Worm (Caenorhabditis elegans) whole organism, L3 larva: ENCODE data around the gene dph-1.

Experiments
- aly-2 ChIP-seq: fragments of 150-350 bp; optimal IDR thresholded peaks from 2 replicates; lab custom pipeline; 2014; ENCODE audit warnings: missing biosample characterization, missing genetic modification characterization
- ama-1 ChIP-seq: fragments of 150-350 bp; optimal IDR thresholded peaks from 2 replicates; lab custom pipeline; 2018
- ceh-28 ChIP-seq: fragments of 150-350 bp; optimal IDR thresholded peaks from 2 replicates; lab custom pipeline; 2014; ENCODE audit warnings: missing biosample characterization, missing genetic modification reagents, missing genetic modification characterization
- ceh-82 ChIP-seq: fragments of 150-350 bp; optimal IDR thresholded peaks from 2 replicates; lab custom pipeline; 2014; ENCODE audit warnings: missing biosample characterization, missing genetic modification characterization
- egl-27 ChIP-seq: sonication (generic microtip); optimal IDR thresholded peaks from 4 replicates; lab custom pipeline; 2017; ENCODE audit warnings: missing biosample characterization, missing genetic modification reagents, missing genetic modification characterization
- egl-5 ChIP-seq: fragments of 150-350 bp; optimal IDR thresholded peaks from 2 replicates; lab custom pipeline; 2017; ENCODE audit warnings: missing biosample characterization, missing genetic modification reagents, missing genetic modification characterization, inconsistent platforms
- elt-2 ChIP-seq: sonication (generic microtip); optimal IDR thresholded peaks from 2 replicates; lab custom pipeline; 2016; ENCODE audit warnings: missing genetic modification reagents, mild to moderate bottlenecking, missing genetic modification characterization, missing compliant biosample characterization
- elt-3 ChIP-seq, 3 experiments: fragments of 150-350 bp in 1 of 3; sonication (generic microtip) in 2 of 3; optimal IDR thresholded peaks; 2 replicates in 2 of 3; 4 replicates in 1 of 3; lab custom pipeline; 2014 to 2017; ENCODE audit warnings: missing biosample characterization in 3 of 3, missing genetic modification characterization in 3 of 3
- fos-1 ChIP-seq: fragments of 150-350 bp; optimal IDR thresholded peaks from 2 replicates; lab custom pipeline; 2014; ENCODE audit warnings: missing biosample characterization, missing genetic modification characterization
- hmg-11 ChIP-seq: sonication (generic microtip); optimal IDR thresholded peaks from 2 replicates; lab custom pipeline; 2016; ENCODE audit warnings: missing genetic modification characterization, missing compliant biosample characterization
- jun-1 ChIP-seq: fragments of 150-350 bp; optimal IDR thresholded peaks from 2 replicates; lab custom pipeline; 2014; ENCODE audit warnings: missing biosample characterization, missing genetic modification reagents, missing genetic modification characterization
- lin-15B ChIP-seq: fragments of 150-350 bp; optimal IDR thresholded peaks from 2 replicates; lab custom pipeline; 2014; ENCODE audit warnings: missing biosample characterization, missing genetic modification characterization
- lin-39 ChIP-seq: fragments of 150-350 bp; optimal IDR thresholded peaks from 2 replicates; lab custom pipeline; 2018; ENCODE audit warnings: missing biosample characterization, missing genetic modification reagents, missing genetic modification characterization
- lsy-12 ChIP-seq: sonication (generic microtip); optimal IDR thresholded peaks from 2 replicates; lab custom pipeline; 2016; ENCODE audit warnings: mild to moderate bottlenecking, missing genetic modification characterization, missing compliant biosample characterization
- mdl-1 ChIP-seq: fragments of 150-350 bp; optimal IDR thresholded peaks from 2 replicates; lab custom pipeline; 2014; ENCODE audit warnings: missing biosample characterization, missing genetic modification characterization
- nfya-1 ChIP-seq: sonication (generic microtip); optimal IDR thresholded peaks from 2 replicates; lab custom pipeline; 2017; ENCODE audit warnings: missing genetic modification characterization, mild to moderate bottlenecking, missing compliant biosample characterization, antibody characterized with exemption, moderate library complexity; ENCODE audit not compliant: insufficient read depth
- nhr-23 ChIP-seq: fragments of 150-350 bp; optimal IDR thresholded peaks from 2 replicates; lab custom pipeline; 2014; ENCODE audit warnings: missing biosample characterization, missing genetic modification reagents, missing genetic modification characterization
- nhr-25 ChIP-seq: sonication (generic microtip); optimal IDR thresholded peaks from 2 replicates; lab custom pipeline; 2017; ENCODE audit warnings: missing biosample characterization, missing genetic modification characterization
- nhr-28 ChIP-seq: fragments of 150-350 bp; optimal IDR thresholded peaks from 2 replicates; lab custom pipeline; 2014; ENCODE audit warnings: missing biosample characterization, missing genetic modification characterization
- nhr-43 ChIP-seq: sonication (generic microtip); optimal IDR thresholded peaks from 2 replicates; lab custom pipeline; 2016; ENCODE audit warnings: mild to moderate bottlenecking, missing genetic modification characterization, missing compliant biosample characterization; ENCODE audit not compliant: poor library complexity, severe bottlenecking
- nhr-77 ChIP-seq: fragments of 150-350 bp; optimal IDR thresholded peaks from 2 replicates; lab custom pipeline; 2014; ENCODE audit warnings: missing biosample characterization, missing genetic modification characterization
- pha-4 ChIP-seq: fragments of 150-350 bp; optimal IDR thresholded peaks from 2 replicates; lab custom pipeline; 2014; ENCODE audit warnings: missing biosample characterization, missing genetic modification reagents, missing genetic modification characterization
- pqm-1 ChIP-seq: fragments of 150-350 bp; optimal IDR thresholded peaks from 2 replicates; lab custom pipeline; 2017; ENCODE audit warnings: missing biosample characterization, missing genetic modification characterization, inconsistent platforms
- snpc-4 ChIP-seq: fragments of 150-350 bp; optimal IDR thresholded peaks from 2 replicates; lab custom pipeline; 2014; ENCODE audit warnings: missing biosample characterization, missing genetic modification characterization
- unc-39 ChIP-seq: sonication (generic microtip); optimal IDR thresholded peaks from 4 replicates; lab custom pipeline; 2017; ENCODE audit warnings: missing biosample characterization, missing genetic modification characterization
- unc-62 ChIP-seq: fragments of 150-350 bp; sonication (generic microtip); optimal IDR thresholded peaks from 4 replicates; lab custom pipeline; 2014; ENCODE audit warnings: missing biosample characterization, missing genetic modification reagents, missing genetic modification characterization
- zag-1 ChIP-seq: fragments of 150-350 bp; optimal IDR thresholded peaks from 2 replicates; lab custom pipeline; 2014; ENCODE audit warnings: missing biosample characterization, missing genetic modification characterization
- ztf-11 ChIP-seq: fragments of 150-350 bp; optimal IDR thresholded peaks from 2 replicates; lab custom pipeline; 2014; ENCODE audit warnings: missing biosample characterization, missing genetic modification characterization
- ztf-4 ChIP-seq: fragments of 150-350 bp; optimal IDR thresholded peaks from 2 replicates; lab custom pipeline; 2014; ENCODE audit warnings: missing biosample characterization, missing genetic modification characterization

dph-1 gene

ce11 chrIII:3698366-3698765 lies 8.3 kb upstream of the dph-1 start:
- TF ChIP-seq zag-1 (tag; lab: Kevin White, UChicago): no peak
- TF ChIP-seq mdl-1 (tag; lab: Kevin White, UChicago): no peak
- no peak for TF ChIP-seq nhr-28
- no peak for TF ChIP-seq aly-2 (tag; lab: Kevin White, UChicago)
- TF ChIP-seq nhr-25: no peak
- TF ChIP-seq unc-39 (tag; lab: Kevin White, UChicago): no peak
- TF ChIP-seq ceh-28 (tag; lab: Kevin White, UChicago): no peak
- no peak for TF ChIP-seq egl-5 (tag; lab: Kevin White, UChicago)
- no peak for TF ChIP-seq elt-3 (tag; optimal IDR thresholded peaks at IDR 0.05; lab: Kevin White, UChicago)
- no peak for TF ChIP-seq jun-1
- TF ChIP-seq nhr-77 (tag; lab: Kevin White, UChicago): no peak

DNA sequence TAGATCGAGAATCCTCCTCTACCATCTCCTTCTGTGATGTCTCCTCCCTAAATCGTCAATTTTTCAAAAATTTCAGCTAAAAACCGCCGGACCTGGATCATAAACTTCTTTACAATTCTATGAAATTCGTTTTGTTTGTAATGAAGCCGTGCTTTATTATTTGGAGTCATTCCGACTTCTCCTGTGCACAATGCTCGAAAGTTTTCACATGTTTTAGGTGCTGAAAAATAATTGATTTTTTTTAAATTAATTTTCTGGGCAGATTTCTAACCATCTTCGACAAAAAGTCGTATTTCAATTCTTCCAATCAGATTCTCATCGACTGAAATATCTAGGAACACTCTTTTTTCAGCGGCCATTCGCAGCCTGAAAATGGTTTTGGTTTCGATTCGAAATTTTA lies 7.4 kb upstream of the dph-1 start, which contains the start of gene cyn-9:
Gene cyn-9 (minus strand): TSS at position 366 of the 400 bp plus-strand sequence.
- peak; percentile 25 for TF ChIP-seq ceh-28 (tag; lab: Kevin White, UChicago)
- TF ChIP-seq nhr-23: peak; percentile 54
- peak; percentile 26 for TF ChIP-seq nhr-43 (tag; lab: Kevin White, UChicago)
- no peak for TF ChIP-seq pha-4 (tag; lab: Kevin White, UChicago)
- TF ChIP-seq unc-62 (GFP tag; lab: Kevin White, UChicago): no peak

DNA sequence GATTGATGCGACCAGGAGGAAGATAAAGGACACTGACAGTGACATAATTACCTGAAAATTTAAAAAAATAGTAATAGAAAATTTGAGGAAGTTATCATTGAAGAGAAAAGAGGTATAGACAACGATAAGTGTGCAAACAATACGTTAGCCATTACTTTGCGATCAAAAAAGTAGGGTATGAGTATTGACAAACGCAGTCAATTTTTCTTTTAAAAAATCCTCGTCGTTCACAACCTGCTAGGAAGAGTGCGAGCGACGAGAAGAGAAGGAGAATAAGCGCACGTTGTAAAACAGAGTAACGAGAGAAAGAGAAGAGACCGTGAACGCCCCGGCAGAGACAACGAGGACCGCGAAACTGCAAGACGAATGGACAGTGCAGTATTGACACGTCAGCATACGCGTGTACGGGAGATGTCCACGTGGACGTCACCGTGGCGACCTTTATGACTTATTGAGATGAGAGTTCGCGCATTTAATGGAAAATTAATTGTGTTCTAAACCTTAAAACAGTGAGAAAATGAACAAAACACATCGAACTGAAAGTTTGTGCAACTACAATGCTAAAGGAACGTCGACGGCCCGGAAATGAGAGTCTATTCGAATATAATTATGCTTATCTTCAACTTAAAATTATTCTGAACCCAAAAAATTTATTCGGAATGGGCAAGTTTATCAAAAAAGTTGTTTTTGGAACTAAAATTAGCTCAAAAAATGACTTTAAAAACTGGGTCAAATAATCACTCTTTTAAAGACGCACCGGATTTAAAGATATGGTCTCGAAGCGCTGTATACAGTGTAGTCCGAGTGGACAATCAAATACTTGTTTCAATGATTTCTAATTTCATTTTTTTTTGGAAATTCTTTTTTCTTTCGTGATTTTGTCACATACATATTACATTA lies 5.0 kb upstream of the dph-1 start, which contains the start of the genes pdi-1 and C14B1.2:
Gene pdi-1 (minus strand): TSS at position 51 of the 900 bp plus-strand sequence.
Gene C14B1.2 (plus strand): TSS at position 850 of the 900 bp plus-strand sequence.
- no peak for TF ChIP-seq egl-5 (tag; lab: Kevin White, UChicago)
- TF ChIP-seq snpc-4 (tag; lab: Kevin White, UChicago): peak; percentile 33
- TF ChIP-seq ceh-28 (tag; lab: Kevin White, UChicago): peak; percentile 20
- TF ChIP-seq nhr-28: no peak
- TF ChIP-seq nhr-23: peak; percentile 21
- peak; percentile 92 for TF ChIP-seq nfya-1 (tag; lab: Kevin White, UChicago)
- TF ChIP-seq lin-15B (tag; lab: Kevin White, UChicago): peak; percentile 65
- TF ChIP-seq elt-3 (tag; optimal IDR thresholded peaks at IDR 0.05; lab: Kevin White, UChicago): no peak
- TF ChIP-seq nhr-25: peak; percentile 79
- peak; percentile 29 for TF ChIP-seq pqm-1 (tag; lab: Kevin White, UChicago)
- TF ChIP-seq pha-4 (tag; lab: Kevin White, UChicago): peak; percentile 83
- peak; percentile 0 for TF ChIP-seq lin-39
- peak; percentile 28 for TF ChIP-seq fos-1 (tag; lab: Kevin White, UChicago)
- peak; percentile 44 for TF ChIP-seq elt-2 (tag; lab: Kevin White, UChicago)
- no peak for TF ChIP-seq ztf-4 (tag; lab: Kevin White, UChicago)
- TF ChIP-seq mdl-1 (tag; lab: Kevin White, UChicago): peak; percentile 5
- TF ChIP-seq jun-1: peak; percentile 16
- peak; percentile 67 for TF ChIP-seq nhr-43 (tag; lab: Kevin White, UChicago)
- no peak for TF ChIP-seq egl-27
- TF ChIP-seq lsy-12 (tag; lab: Kevin White, UChicago): peak; percentile 29
- TF ChIP-seq, all 47 proteins: peak for 15

ce11 chrIII:3703397-3703796 lies 3.3 kb upstream of the dph-1 start, which contains the start of gene C14B1.3:
Gene C14B1.3, plus strand, starts transcription at chrIII:3703564.
- TF ChIP-seq jun-1 (peak; percentile 69), elt-2 (tag; lab: Kevin White, UChicago) (peak; percentile 21), nfya-1 (tag; lab: Kevin White, UChicago) (peak; percentile 65), lsy-12 (tag; lab: Kevin White, UChicago) (no peak), nhr-77 (tag; lab: Kevin White, UChicago) (no peak), nhr-23 (peak; percentile 45), ama-1 (peak; percentile 1), hmg-11 (tag; lab: Kevin White, UChicago) (no peak), lin-15B (tag; lab: Kevin White, UChicago) (peak; percentile 20), snpc-4 (tag; lab: Kevin White, UChicago) (peak; percentile 12), pha-4 (tag; lab: Kevin White, UChicago) (peak; percentile 50)

ce11 chrIII:3704967-3705366 lies 1.7 kb upstream of the dph-1 start, which contains the start of gene wdr-5.1:
Gene wdr-5.1, plus strand, starts transcription at chrIII:3705285.
- TF ChIP-seq nfya-1 (tag; lab: Kevin White, UChicago) (peak; percentile 45), hmg-11 (tag; lab: Kevin White, UChicago) (peak; percentile 46), nhr-23 (peak; percentile 52), lin-15B (tag; lab: Kevin White, UChicago) (peak; percentile 43), nhr-25 (peak; percentile 30), pha-4 (tag; lab: Kevin White, UChicago) (peak; percentile 37), nhr-43 (tag; lab: Kevin White, UChicago) (peak; percentile 48), ama-1 (peak; percentile 64), ceh-82 (tag; lab: Kevin White, UChicago) (no peak), ztf-11 (tag; lab: Kevin White, UChicago) (no peak)
